Worm (Caenorhabditis elegans): ENCODE results near the gene npr-27.

Gene npr-27

ce11 chrIV:7319931-7320435 is 14.6 kb downstream of the npr-27 start (continued):
- peak; percentile 33 for TF ChIP-seq elt-2 (tag; optimal IDR thresholded peaks at IDR 0.05)
- TF ChIP-seq elt-3 (tag; optimal IDR thresholded peaks at IDR 0.05), result peak in 2 of 6 experiments; percentile 30 to 61
- no peak for TF ChIP-seq nhr-237 (tag; optimal IDR thresholded peaks at IDR 0.05)
- TF ChIP-seq lin-35 (GFP tag; optimal IDR thresholded peaks at IDR 0.05), result peak; percentile 48 to 59
- peak; percentile 68 for TF ChIP-seq sup-37 (GFP tag; optimal IDR thresholded peaks at IDR 0.05)
- peak; percentile 73 for TF ChIP-seq ztf-4 (tag; optimal IDR thresholded peaks at IDR 0.05)
- no peak for TF ChIP-seq ets-5 (GFP tag; IDR thresholded peaks at IDR 0.05)
- no peak for TF ChIP-seq nhr-12 (tag; optimal IDR thresholded peaks at IDR 0.05)
- no peak for TF ChIP-seq tlp-1 (tag; optimal IDR thresholded peaks at IDR 0.05)
- TF ChIP-seq ceh-63 (GFP tag; optimal IDR thresholded peaks at IDR 0.05), result no peak
- TF ChIP-seq fkh-8 (tag; optimal IDR thresholded peaks at IDR 0.05), result peak; percentile 88
- TF ChIP-seq snpc-4 (tag; optimal IDR thresholded peaks at IDR 0.05), result peak; percentile 81
- TF ChIP-seq nhr-47 (tag; optimal IDR thresholded peaks at IDR 0.05), result peak; percentile 85

ce11 chrIV:7320688-7321087 is 15.3 kb downstream of the npr-27 start:
- TF ChIP-seq pax-3 (tag; optimal IDR thresholded peaks at IDR 0.05) (no peak), efl-1 (optimal IDR thresholded peaks at IDR 0.05) (no peak), efl-1 (GFP tag; optimal IDR thresholded peaks at IDR 0.05 in 1 of 2) (peak in 1 of 2 experiments; percentile 22), F16B12.6 (tag; optimal IDR thresholded peaks at IDR 0.05) (no peak)

ce11 chrIV:7323904-7324303 is 18.5 kb downstream of the npr-27 start:
- TF ChIP-seq efl-1 (optimal IDR thresholded peaks at IDR 0.05) (no peak), efl-1 (GFP tag; optimal IDR thresholded peaks at IDR 0.05 in 1 of 2) (peak in 1 of 2 experiments; percentile 54), fos-1 (tag; optimal IDR thresholded peaks at IDR 0.05) (no peak), lin-39 (tag; optimal IDR thresholded peaks at IDR 0.05) (no peak), pax-3 (tag; optimal IDR thresholded peaks at IDR 0.05) (no peak), hpl-2 (GFP tag; optimal IDR thresholded peaks at IDR 0.05) (no peak), nhr-90 (tag; optimal IDR thresholded peaks at IDR 0.05; ENCODE audit: poor library complexity) (no peak)

- TF ChIP-seq zip-4 (GFP tag; optimal IDR thresholded peaks at IDR 0.05) (no peak), fkh-10 (GFP tag; optimal IDR thresholded peaks at IDR 0.05) (no peak), nhr-11 (tag; optimal IDR thresholded peaks at IDR 0.05) (no peak), hlh-17 (GFP tag; optimal IDR thresholded peaks at IDR 0.05; ENCODE audit: borderline replicate concordance) (no peak), fos-1 (tag; optimal IDR thresholded peaks at IDR 0.05) (no peak), ceh-8 (GFP tag; optimal IDR thresholded peaks at IDR 0.05) (no peak), ces-1 (GFP tag; optimal IDR thresholded peaks at IDR 0.05) (no peak)
Observed at ce11 chrIV:7324913-7325312, 19.5 kb downstream of the npr-27 start.

- TF ChIP-seq efl-1 (optimal IDR thresholded peaks at IDR 0.05) (no peak), efl-1 (GFP tag; optimal IDR thresholded peaks at IDR 0.05 in 1 of 2) (peak in 1 of 2 experiments; percentile 28), nhr-28 (tag; optimal IDR thresholded peaks at IDR 0.05) (no peak), mep-1 (tag; optimal IDR thresholded peaks at IDR 0.05) (no peak), elt-2 (tag; optimal IDR thresholded peaks at IDR 0.05) (peak; percentile 52), vab-15 (tag; optimal IDR thresholded peaks at IDR 0.05) (no peak), ama-1 (optimal IDR thresholded peaks at IDR 0.05) (no peak)
Observed at ce11 chrIV:7325698-7326097, 20.3 kb downstream of the npr-27 start.

- TF ChIP-seq hpl-2 (GFP tag; optimal IDR thresholded peaks at IDR 0.05), result no peak
- TF ChIP-seq C04F5.9 (tag; optimal IDR thresholded peaks at IDR 0.05), result no peak
- TF ChIP-seq ama-1 (optimal IDR thresholded peaks at IDR 0.05), result no peak
- peak; percentile 88 for TF ChIP-seq elt-2 (tag; optimal IDR thresholded peaks at IDR 0.05)
- no peak for TF ChIP-seq lin-39 (tag; optimal IDR thresholded peaks at IDR 0.05)
- no peak for TF ChIP-seq pax-3 (tag; optimal IDR thresholded peaks at IDR 0.05)
- no peak for TF ChIP-seq xbp-1 (tag; optimal IDR thresholded peaks at IDR 0.05)
- TF ChIP-seq nhr-20 (tag; optimal IDR thresholded peaks at IDR 0.05), result peak; percentile 20
- TF ChIP-seq irx-1 (tag; optimal IDR thresholded peaks at IDR 0.05), result no peak
- TF ChIP-seq grh-1 (GFP tag; IDR thresholded peaks at IDR 0.05), result no peak
- no peak for TF ChIP-seq fkh-8 (tag; optimal IDR thresholded peaks at IDR 0.05)
- no peak for TF ChIP-seq ztf-4 (tag; optimal IDR thresholded peaks at IDR 0.05)
- TF ChIP-seq aly-2 (tag; optimal IDR thresholded peaks at IDR 0.05), result no peak
- no peak for TF ChIP-seq nhr-71 (tag; optimal IDR thresholded peaks at IDR 0.05)
- TF ChIP-seq alr-1 (tag; optimal IDR thresholded peaks at IDR 0.05; ENCODE audit: borderline replicate concordance), result no peak
- TF ChIP-seq jun-1 (tag; optimal IDR thresholded peaks at IDR 0.05), result no peak
- no peak for TF ChIP-seq pag-3 (tag; optimal IDR thresholded peaks at IDR 0.05; ENCODE audit: borderline replicate concordance, insufficient read depth)
- TF ChIP-seq lin-35 (GFP tag; optimal IDR thresholded peaks at IDR 0.05), result peak in 1 of 2 experiments; percentile 33
- no peak for TF ChIP-seq nhr-76 (tag; optimal IDR thresholded peaks at IDR 0.05)
Observed at ce11 chrIV:7326613-7327149, 21.3 kb downstream of the npr-27 start, which contains the start of gene ifo-1. Gene ifo-1, minus strand, starts transcription at chrIV:7326663.
